Worm (Caenorhabditis elegans) whole organism, L1 larva: ENCODE results near the gene PDB1.1.

Source experiments
- ama-1 ChIP-seq: fragments of 150-350 bp; optimal IDR thresholded peaks from 2 replicates; lab custom pipeline; 2014
- ceh-63 ChIP-seq: fragments of 200-800 bp; sonication (Bioruptor generic); optimal IDR thresholded peaks from 2 replicates; lab custom pipeline; 2018; ENCODE audit warnings: mild to moderate bottlenecking, missing genetic modification characterization, missing compliant biosample characterization
- lin-13 ChIP-seq: fragments of 150-350 bp; optimal IDR thresholded peaks from 2 replicates; lab custom pipeline; 2014; ENCODE audit warnings: missing biosample characterization, missing genetic modification reagents, missing genetic modification characterization
- lin-15B ChIP-seq: fragments of 150-350 bp; sonication (generic microtip); optimal IDR thresholded peaks from 3 replicates; lab custom pipeline; 2014; ENCODE audit warnings: missing biosample characterization, missing genetic modification characterization
- lir-3 ChIP-seq: sonication (generic microtip); optimal IDR thresholded peaks from 2 replicates; lab custom pipeline; 2016; ENCODE audit warnings: mild to moderate bottlenecking, missing genetic modification characterization, moderate library complexity, missing compliant biosample characterization; ENCODE audit not compliant: poor library complexity
- nhr-11 ChIP-seq: fragments of 150-350 bp; optimal IDR thresholded peaks from 2 replicates; lab custom pipeline; 2014; ENCODE audit warnings: missing biosample characterization, missing genetic modification characterization
- nhr-77 ChIP-seq: fragments of 150-350 bp; optimal IDR thresholded peaks from 2 replicates; lab custom pipeline; 2014; ENCODE audit warnings: missing biosample characterization, missing genetic modification characterization
- sptf-1 ChIP-seq: fragments of 150-350 bp; optimal IDR thresholded peaks from 2 replicates; lab custom pipeline; 2014; ENCODE audit warnings: missing biosample characterization, missing genetic modification characterization
- ztf-11 ChIP-seq, 2 experiments: sonication (generic microtip); optimal IDR thresholded peaks; 2 replicates each; lab custom pipeline; 2016 to 2017; ENCODE audit warnings: missing genetic modification characterization in 2 of 2, missing biosample characterization in 1 of 2, missing compliant biosample characterization in 1 of 2
- ztf-4 ChIP-seq: fragments of 150-350 bp; optimal IDR thresholded peaks from 2 replicates; lab custom pipeline; 2014; ENCODE audit warnings: missing biosample characterization, missing genetic modification characterization

ce11 chrX:7554326-7554725, 4.6 kb downstream of the PDB1.1 start, which contains the start of gene F46C8.8:
- TF ChIP-seq lin-13 (GFP tag; lab: Kevin White, UChicago) (no peak), sptf-1 (tag; lab: Kevin White, UChicago) (no peak), nhr-77 (no peak), lir-3 (tag; lab: Kevin White, UChicago) (no peak), ztf-4 (tag; lab: Kevin White, UChicago) (no peak), ceh-63 (GFP tag; lab: Kevin White, UChicago) (no peak), ztf-11 (tag; optimal IDR thresholded peaks at IDR 0.05; lab: Kevin White, UChicago) (no peak), lin-15B (tag; lab: Kevin White, UChicago) (no peak), nhr-11 (tag; lab: Kevin White, UChicago) (no peak), ama-1 (no peak)
